Worm (Caenorhabditis elegans): ENCODE data around the gene tps-1.

Gene tps-1

ce11 chrX:17456536-17457165 lies 17.7 kb downstream of the tps-1 start, which contains the start of gene mlc-2:
mlc-2 (minus strand) TSS chrX:17456586.
- TF ChIP-seq nhr-11 (tag; optimal IDR thresholded peaks at IDR 0.05) (peak; percentile 48), nhr-28 (tag; optimal IDR thresholded peaks at IDR 0.05) (peak; percentile 42), set-16 (GFP tag; IDR thresholded peaks at IDR 0.05) (peak; percentile 55), nhr-77 (tag; optimal IDR thresholded peaks at IDR 0.05) (no peak), daf-16 (GFP tag; optimal IDR thresholded peaks at IDR 0.05) (peak in 1 of 2 experiments; percentile 26), daf-16 (tag; optimal IDR thresholded peaks at IDR 0.05) (no peak), zfp-3 (GFP tag; conservative IDR thresholded peaks at IDR 0.05) (no peak), unc-62 (GFP tag; optimal IDR thresholded peaks at IDR 0.05 in 1 of 2) (peak in 1 of 2 experiments; percentile 9), unc-62 (tag; optimal IDR thresholded peaks at IDR 0.05) (no peak), spr-1 (tag; optimal IDR thresholded peaks at IDR 0.05) (no peak), lim-7 (GFP tag; IDR thresholded peaks at IDR 0.05) (0 out of 2 replicates have a peak, but pooled peaks have one; percentile 28), hlh-11 (tag; optimal IDR thresholded peaks at IDR 0.05) (peak; percentile 76)

DNA sequence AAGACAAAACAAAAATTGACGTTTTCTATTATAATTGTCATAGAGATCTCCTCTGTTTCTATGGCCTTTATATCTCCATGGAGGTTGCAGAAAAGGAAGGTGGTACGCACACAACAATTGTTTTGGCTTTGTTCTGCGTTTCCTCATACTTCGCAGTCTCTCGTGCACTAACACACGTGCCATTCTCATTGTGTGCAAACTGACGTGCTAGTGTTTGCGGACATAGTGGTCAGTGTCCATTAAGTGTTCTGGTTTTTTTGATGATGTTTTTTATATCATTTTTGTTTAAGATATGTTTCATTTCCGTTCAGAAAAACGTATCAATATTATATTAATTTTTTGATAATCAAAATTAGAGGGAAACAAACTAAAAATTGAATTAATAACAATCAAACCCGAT lies 22.9 kb downstream of the tps-1 start, which contains the start of gene C36E6.2:
Gene C36E6.2, plus strand, starts transcription at position 261 of the 400 bp plus-strand sequence.
- peak in 1 of 2 experiments; percentile 73 for TF ChIP-seq unc-62 (GFP tag; optimal IDR thresholded peaks at IDR 0.05 in 1 of 2)
- no peak for TF ChIP-seq unc-62 (tag; optimal IDR thresholded peaks at IDR 0.05)
- peak; percentile 69 for TF ChIP-seq ztf-7 (tag; optimal IDR thresholded peaks at IDR 0.05)
- no peak for TF ChIP-seq dmd-9 (GFP tag; IDR thresholded peaks at IDR 0.05)
- no peak for TF ChIP-seq tag-97 (GFP tag; IDR thresholded peaks at IDR 0.05)
- no peak for TF ChIP-seq daf-12 (tag; optimal IDR thresholded peaks at IDR 0.05)
- peak; percentile 62 for TF ChIP-seq dpl-1 (GFP tag; optimal IDR thresholded peaks at IDR 0.05)
- peak; percentile 13 to 84 for TF ChIP-seq lsy-2 (tag; optimal IDR thresholded peaks at IDR 0.05)
- no peak for TF ChIP-seq madf-5 (GFP tag; IDR thresholded peaks at IDR 0.05)
- TF ChIP-seq mdt-29 (GFP tag; IDR thresholded peaks at IDR 0.05), result no peak
- no peak for TF ChIP-seq attf-4 (tag; optimal IDR thresholded peaks at IDR 0.05)
- TF ChIP-seq spr-1 (tag; optimal IDR thresholded peaks at IDR 0.05), result peak; percentile 1
- TF ChIP-seq dmd-8 (GFP tag; IDR thresholded peaks at IDR 0.05), result no peak
- TF ChIP-seq nhr-77 (tag; optimal IDR thresholded peaks at IDR 0.05), result peak; percentile 58
- TF ChIP-seq D1046.2 (GFP tag; IDR thresholded peaks at IDR 0.05), result no peak
- peak; percentile 99 for TF ChIP-seq hlh-30 (tag; optimal IDR thresholded peaks at IDR 0.05; ENCODE audit: insufficient read depth)
- TF ChIP-seq mxl-3 (GFP tag; optimal IDR thresholded peaks at IDR 0.05), result peak; percentile 98
- TF ChIP-seq hif-1 (tag; optimal IDR thresholded peaks at IDR 0.05), result peak in 1 of 2 experiments; percentile 89
- TF ChIP-seq fos-1 (tag; optimal IDR thresholded peaks at IDR 0.05), result no peak
- TF ChIP-seq hmg-1.1 (GFP tag; IDR thresholded peaks at IDR 0.05), result peak; percentile 79
- TF ChIP-seq zfp-3 (GFP tag; conservative IDR thresholded peaks at IDR 0.05), result no peak
- no peak for TF ChIP-seq cey-2 (tag; optimal IDR thresholded peaks at IDR 0.05; ENCODE audit: borderline replicate concordance, insufficient read depth)
- no peak for TF ChIP-seq egl-27 (tag; optimal IDR thresholded peaks at IDR 0.05)
- TF ChIP-seq zip-11 (GFP tag; IDR thresholded peaks at IDR 0.05), result no peak
- no peak for TF ChIP-seq F26F4.8 (GFP tag; conservative IDR thresholded peaks at IDR 0.05)
- no peak for TF ChIP-seq mxl-2 (GFP tag; conservative IDR thresholded peaks at IDR 0.05)
- TF ChIP-seq F10B5.3 (tag; optimal IDR thresholded peaks at IDR 0.05), result peak; percentile 21
- no peak for TF ChIP-seq lin-39 (tag; optimal IDR thresholded peaks at IDR 0.05)
- no peak for TF ChIP-seq lin-15B (tag; optimal IDR thresholded peaks at IDR 0.05)
- no peak for TF ChIP-seq lin-29 (GFP tag; IDR thresholded peaks at IDR 0.05)
- no peak for TF ChIP-seq pqm-1 (tag; optimal IDR thresholded peaks at IDR 0.05)
- TF ChIP-seq ctbp-1 (GFP tag; IDR thresholded peaks at IDR 0.05), result 0 out of 2 replicates have a peak, but pooled peaks have one; percentile 16
- TF ChIP-seq nhr-28 (tag; optimal IDR thresholded peaks at IDR 0.05), result peak; percentile 74
- TF ChIP-seq F37D6.2 (tag; optimal IDR thresholded peaks at IDR 0.05), result peak; percentile 25
- TF ChIP-seq nhr-6 (tag; optimal IDR thresholded peaks at IDR 0.05), result peak; percentile 50
- no peak for TF ChIP-seq lir-3 (tag; optimal IDR thresholded peaks at IDR 0.05)
- no peak for TF ChIP-seq Y48G9A.11 (GFP tag; IDR thresholded peaks at IDR 0.05)
- TF ChIP-seq ZK337.2 (GFP tag; IDR thresholded peaks at IDR 0.05), result no peak
- peak; percentile 77 for TF ChIP-seq nhr-25 (tag; optimal IDR thresholded peaks at IDR 0.05; ENCODE audit: borderline replicate concordance, insufficient read depth)
- TF ChIP-seq F44E2.7 (GFP tag; IDR thresholded peaks at IDR 0.05), result no peak
- peak; percentile 87 for TF ChIP-seq mep-1 (tag; optimal IDR thresholded peaks at IDR 0.05)
- TF ChIP-seq mdl-1 (tag; optimal IDR thresholded peaks at IDR 0.05), result peak; percentile 97 to 99

All from whole organism, L4 larva.